Worm (Caenorhabditis elegans): ENCODE results near the gene F58G6.7.

DNA sequence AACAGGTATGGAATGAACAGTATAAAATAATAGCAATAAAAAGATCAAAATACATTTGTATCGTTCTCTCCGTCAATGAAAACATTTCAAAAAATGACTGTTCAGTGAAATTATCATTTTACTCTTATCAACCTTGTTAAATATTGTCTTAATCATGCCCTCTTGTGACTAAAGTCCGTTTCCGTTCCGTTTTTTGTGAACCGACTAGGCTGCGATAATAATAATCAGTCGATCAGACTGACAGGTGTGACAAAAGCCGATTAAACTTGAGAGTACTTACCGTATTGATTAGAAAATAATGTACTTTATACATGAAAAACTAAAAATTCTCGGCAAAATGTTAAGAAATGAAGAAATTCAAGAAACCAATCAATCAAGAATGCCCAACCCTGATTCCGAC lies 28.4 kb downstream of the F58G6.7 start, which contains the start of gene ins-7:
- TF ChIP-seq mls-2 (tag; optimal IDR thresholded peaks at IDR 0.05) (no peak), ztf-11 (tag; optimal IDR thresholded peaks at IDR 0.05) (no peak), snpc-4 (tag; optimal IDR thresholded peaks at IDR 0.05) (no peak), sptf-1 (tag; optimal IDR thresholded peaks at IDR 0.05) (no peak), nhr-12 (tag; optimal IDR thresholded peaks at IDR 0.05) (no peak), nhr-28 (tag; optimal IDR thresholded peaks at IDR 0.05) (no peak), bed-3 (GFP tag; optimal IDR thresholded peaks at IDR 0.05) (no peak), unc-39 (tag; optimal IDR thresholded peaks at IDR 0.05) (no peak)
